Fruit fly (Drosophila melanogaster) whole organism, embryonic: Measurements from ENCODE around the gene CG14795.

Experiments
- Atf6 ChIP-seq: fragments of 200-800 bp; sonication (Bioruptor generic); IDR thresholded peaks from 2 replicates; pipeline ENCODE4 v1.3.6; 2022; ENCODE audit warnings: missing biosample characterization, missing genetic modification characterization
- B-H2 ChIP-seq: fragments of 200-800 bp; sonication (Bioruptor generic); optimal IDR thresholded peaks from 2 replicates; lab custom pipeline; 2018; ENCODE audit warnings: missing biosample characterization, mild to moderate bottlenecking, missing genetic modification characterization
- Bgb ChIP-seq: fragments of 200-800 bp; sonication (Bioruptor generic); IDR thresholded peaks from 2 replicates; pipeline ENCODE4 v1.3.6; 2022; ENCODE audit warnings: missing biosample characterization, missing genetic modification characterization; ENCODE audit not compliant: partially characterized antibody
- CG12391 ChIP-seq: fragments of 200-800 bp; sonication (Bioruptor generic); optimal IDR thresholded peaks from 3 replicates; lab custom pipeline; 2018; ENCODE audit warnings: missing biosample characterization, mild to moderate bottlenecking, missing genetic modification characterization, moderate library complexity
- CG13287 ChIP-seq: fragments of 200-800 bp; sonication (Bioruptor generic); IDR thresholded peaks from 2 replicates; pipeline ENCODE4 v1.3.6; 2022; ENCODE audit warnings: missing biosample characterization, missing genetic modification characterization; ENCODE audit not compliant: partially characterized antibody
- CG15514 ChIP-seq: fragments of 200-800 bp; sonication (Bioruptor generic); optimal IDR thresholded peaks from 3 replicates; lab custom pipeline; 2017; ENCODE audit warnings: missing biosample characterization, missing genetic modification characterization, mild to moderate bottlenecking, moderate library complexity, missing genetic modification reagents
- CG1832 ChIP-seq: fragments of 200-800 bp; sonication (Bioruptor generic); optimal IDR thresholded peaks from 2 replicates; lab custom pipeline; 2017; ENCODE audit warnings: missing biosample characterization, mild to moderate bottlenecking, missing genetic modification characterization, inconsistent platforms
- CG2116 ChIP-seq: fragments of 200-800 bp; sonication (Bioruptor generic); optimal IDR thresholded peaks from 3 replicates; lab custom pipeline; 2018; ENCODE audit warnings: missing biosample characterization, mild to moderate bottlenecking, missing genetic modification characterization
- CG2129 ChIP-seq: fragments of 200-800 bp; sonication (Bioruptor generic); IDR thresholded peaks from 2 replicates; pipeline ENCODE4 v1.3.6; 2022; ENCODE audit warnings: missing biosample characterization, missing genetic modification characterization; ENCODE audit not compliant: partially characterized antibody
- CG31441 ChIP-seq: fragments of 200-800 bp; sonication (Bioruptor generic); IDR thresholded peaks from 2 replicates; pipeline ENCODE4 v1.3.6; 2022; ENCODE audit warnings: missing biosample characterization, missing genetic modification characterization
- CG33213 ChIP-seq: fragments of 200-800 bp; sonication (Bioruptor generic); optimal IDR thresholded peaks from 3 replicates; lab custom pipeline; 2016; ENCODE audit warnings: missing biosample characterization, missing genetic modification characterization
- CG34224 ChIP-seq: fragments of 200-800 bp; sonication (Bioruptor generic); IDR thresholded peaks from 3 replicates; pipeline ENCODE4 v1.3.6; 2022; ENCODE audit warnings: missing biosample characterization, missing genetic modification characterization; ENCODE audit not compliant: partially characterized antibody
- CG3847 ChIP-seq: fragments of 200-800 bp; sonication (Bioruptor generic); IDR thresholded peaks from 2 replicates; pipeline ENCODE4 v1.3.6; 2022; ENCODE audit warnings: missing biosample characterization, missing genetic modification characterization
- CG3995 ChIP-seq: fragments of 200-800 bp; sonication (Bioruptor generic); optimal IDR thresholded peaks from 3 replicates; lab custom pipeline; 2016; ENCODE audit warnings: missing biosample characterization, missing genetic modification characterization
- CG4617 ChIP-seq: fragments of 200-800 bp; sonication (Bioruptor generic); optimal IDR thresholded peaks from 3 replicates; lab custom pipeline; 2016; ENCODE audit warnings: missing biosample characterization, missing genetic modification characterization, borderline replicate concordance
- CG7745 ChIP-seq: fragments of 200-800 bp; sonication (Bioruptor generic); optimal IDR thresholded peaks from 2 replicates; lab custom pipeline; 2018; ENCODE audit warnings: missing biosample characterization, mild to moderate bottlenecking, missing genetic modification characterization, moderate library complexity
- CG7963 ChIP-seq: fragments of 200-800 bp; sonication (Bioruptor generic); IDR thresholded peaks from 3 replicates; pipeline ENCODE4 v1.3.6; 2022; ENCODE audit warnings: missing biosample characterization, missing genetic modification characterization; ENCODE audit not compliant: partially characterized antibody
- CG9215 ChIP-seq: fragments of 200-800 bp; sonication (Bioruptor generic); IDR thresholded peaks from 2 replicates; pipeline ENCODE4 v1.3.6; 2022; ENCODE audit warnings: missing biosample characterization, missing genetic modification characterization
- CHES-1-like ChIP-seq: fragments of 200-800 bp; sonication (Bioruptor generic); optimal IDR thresholded peaks from 2 replicates; lab custom pipeline; 2016; ENCODE audit warnings: missing biosample characterization, missing genetic modification characterization
- Deaf1 ChIP-seq: fragments of 200-800 bp; optimal IDR thresholded peaks from 3 replicates; lab custom pipeline; 2019; ENCODE audit warnings: missing biosample characterization, mild to moderate bottlenecking, missing genetic modification characterization, moderate library complexity
- Dref ChIP-seq: fragments of 200-800 bp; sonication (Bioruptor generic); IDR thresholded peaks from 2 replicates; pipeline ENCODE4 v1.3.6; 2022; ENCODE audit warnings: missing biosample characterization, missing genetic modification characterization
- Ets97D ChIP-seq: fragments of 200-800 bp; sonication (Bioruptor generic); optimal IDR thresholded peaks from 3 replicates; lab custom pipeline; 2016; ENCODE audit warnings: missing biosample characterization, missing genetic modification characterization
- GATAe ChIP-seq: fragments of 200-800 bp; sonication (Bioruptor generic); conservative IDR thresholded peaks from 2 replicates; pipeline ENCODE4 v1.3.6; 2022; ENCODE audit warnings: missing biosample characterization, missing genetic modification characterization
- Gug ChIP-seq: fragments of 200-800 bp; sonication (Bioruptor generic); IDR thresholded peaks from 4 replicates; pipeline ENCODE4 v1.3.6; 2022; ENCODE audit warnings: missing biosample characterization, missing genetic modification characterization
- HLH3B ChIP-seq: fragments of 200-800 bp; sonication (Bioruptor generic); IDR thresholded peaks from 2 replicates; pipeline ENCODE4 v1.3.6; 2022; ENCODE audit warnings: missing biosample characterization, missing genetic modification characterization
- HLH54F ChIP-seq: fragments of 200-800 bp; sonication (Bioruptor generic); optimal IDR thresholded peaks from 3 replicates; lab custom pipeline; 2016; ENCODE audit warnings: missing biosample characterization, missing genetic modification characterization
- Hand ChIP-seq: fragments of 200-800 bp; sonication (Bioruptor generic); optimal IDR thresholded peaks from 2 replicates; lab custom pipeline; 2017; ENCODE audit warnings: mild to moderate bottlenecking, missing biosample characterization, missing genetic modification reagents, missing genetic modification characterization
- Hmr ChIP-seq: fragments of 200-800 bp; sonication (Bioruptor generic); optimal IDR thresholded peaks from 3 replicates; lab custom pipeline; 2017; ENCODE audit warnings: mild to moderate bottlenecking, missing biosample characterization, missing genetic modification reagents, missing genetic modification characterization
- Hr51 ChIP-seq, 2 experiments: fragments of 200-800 bp; sonication (Bioruptor generic); optimal IDR thresholded peaks; 2 replicates in 1 of 2; 3 replicates in 1 of 2; lab custom pipeline; 2016 to 2018; ENCODE audit warnings: missing biosample characterization in 2 of 2, missing genetic modification characterization in 2 of 2, mild to moderate bottlenecking in 1 of 2, moderate library complexity in 1 of 2
- PHDP ChIP-seq: fragments of 200-800 bp; sonication (Bioruptor generic); optimal IDR thresholded peaks from 3 replicates; lab custom pipeline; 2018; ENCODE audit warnings: missing biosample characterization, mild to moderate bottlenecking, missing genetic modification characterization, moderate library complexity
- Sin3A ChIP-seq: fragments of >200 bp; optimal IDR thresholded peaks from 2 replicates; lab custom pipeline; 2018
- YL-1 ChIP-seq: fragments of 200-800 bp; sonication (Bioruptor generic); optimal IDR thresholded peaks from 3 replicates; lab custom pipeline; 2017; ENCODE audit warnings: missing biosample characterization, mild to moderate bottlenecking, missing genetic modification characterization
- ato ChIP-seq: fragments of 200-800 bp; sonication (Bioruptor generic); IDR thresholded peaks from 2 replicates; pipeline ENCODE4 v1.3.6; 2022; ENCODE audit warnings: missing biosample characterization, missing genetic modification characterization; ENCODE audit not compliant: partially characterized antibody
- bbx ChIP-seq: fragments of 200-800 bp; sonication (Bioruptor generic); IDR thresholded peaks from 2 replicates; pipeline ENCODE4 v1.3.6; 2022; ENCODE audit warnings: missing biosample characterization, missing genetic modification characterization; ENCODE audit not compliant: partially characterized antibody
- chm ChIP-seq: fragments of 200-800 bp; sonication (Bioruptor generic); IDR thresholded peaks from 2 replicates; pipeline ENCODE4 v1.3.6; 2022; ENCODE audit warnings: missing biosample characterization, missing genetic modification characterization
- ewg ChIP-seq: fragments of 200-800 bp; sonication (Bioruptor generic); optimal IDR thresholded peaks from 3 replicates; lab custom pipeline; 2017; ENCODE audit warnings: mild to moderate bottlenecking, missing biosample characterization, missing genetic modification reagents, missing genetic modification characterization
- ftz-f1 ChIP-seq: fragments of 200-800 bp; sonication (Bioruptor generic); optimal IDR thresholded peaks from 2 replicates; lab custom pipeline; 2016; ENCODE audit warnings: missing biosample characterization, missing genetic modification characterization
- hbn ChIP-seq: fragments of 200-800 bp; sonication (Bioruptor generic); IDR thresholded peaks from 2 replicates; pipeline ENCODE4 v1.3.6; 2022; ENCODE audit warnings: missing biosample characterization, missing genetic modification characterization; ENCODE audit not compliant: partially characterized antibody
- her ChIP-seq: fragments of 200-800 bp; sonication (Bioruptor generic); optimal IDR thresholded peaks from 2 replicates; lab custom pipeline; 2016; ENCODE audit warnings: missing biosample characterization, missing genetic modification characterization
- hkb ChIP-seq, 2 experiments: fragments of 200-800 bp in 1 of 2; fragments of >200 bp in 1 of 2; sonication (Bioruptor generic) in 1 of 2; IDR thresholded peaks in 1 of 2; optimal IDR thresholded peaks in 1 of 2; 2 replicates each; pipeline versions ENCODE4 v1.3.6 to Lab custom; 2017 to 2022; ENCODE audit warnings: missing biosample characterization in 1 of 2, missing genetic modification characterization in 1 of 2
- ken ChIP-seq: fragments of 200-800 bp; sonication (Bioruptor generic); IDR thresholded peaks from 3 replicates; pipeline ENCODE4 v1.3.6; 2022; ENCODE audit warnings: missing biosample characterization, missing genetic modification characterization
- org-1 ChIP-seq: fragments of 200-800 bp; sonication (Bioruptor generic); optimal IDR thresholded peaks from 2 replicates; lab custom pipeline; 2017; ENCODE audit warnings: missing biosample characterization, missing genetic modification characterization
- otp ChIP-seq: fragments of 200-800 bp; sonication (Bioruptor generic); IDR thresholded peaks from 3 replicates; pipeline ENCODE4, ENCODE4 v1.3.6; 2022; ENCODE audit warnings: missing biosample characterization, missing genetic modification characterization
- phol ChIP-seq: fragments of 200-800 bp; sonication (Bioruptor generic); optimal IDR thresholded peaks from 3 replicates; lab custom pipeline; 2018; ENCODE audit warnings: missing biosample characterization, mild to moderate bottlenecking, missing genetic modification characterization, moderate library complexity
- sc ChIP-seq, 3 experiments: fragments of >200 bp in 2 of 3; fragments of 200-800 bp in 1 of 3; sonication (Bioruptor generic) in 1 of 3; optimal IDR thresholded peaks; 2 replicates in 2 of 3; 3 replicates in 1 of 3; lab custom pipeline; 2017; ENCODE audit warnings: mild to moderate bottlenecking in 1 of 3, missing biosample characterization in 1 of 3, missing genetic modification characterization in 1 of 3, missing genetic modification reagents in 1 of 3
- sd ChIP-seq: fragments of 200-800 bp; sonication (Bioruptor generic); optimal IDR thresholded peaks from 3 replicates; lab custom pipeline; 2018; ENCODE audit warnings: missing biosample characterization, mild to moderate bottlenecking, missing genetic modification characterization, moderate library complexity
- slou ChIP-seq: fragments of 200-800 bp; sonication (Bioruptor generic); optimal IDR thresholded peaks from 3 replicates; lab custom pipeline; 2016; ENCODE audit warnings: missing biosample characterization, missing genetic modification characterization
- vnd ChIP-seq: fragments of 200-800 bp; sonication (Bioruptor generic); IDR thresholded peaks from 3 replicates; pipeline ENCODE4 v1.3.6; 2022; ENCODE audit warnings: missing biosample characterization, missing genetic modification characterization; ENCODE audit not compliant: partially characterized antibody

The CG14795 gene

DNA sequence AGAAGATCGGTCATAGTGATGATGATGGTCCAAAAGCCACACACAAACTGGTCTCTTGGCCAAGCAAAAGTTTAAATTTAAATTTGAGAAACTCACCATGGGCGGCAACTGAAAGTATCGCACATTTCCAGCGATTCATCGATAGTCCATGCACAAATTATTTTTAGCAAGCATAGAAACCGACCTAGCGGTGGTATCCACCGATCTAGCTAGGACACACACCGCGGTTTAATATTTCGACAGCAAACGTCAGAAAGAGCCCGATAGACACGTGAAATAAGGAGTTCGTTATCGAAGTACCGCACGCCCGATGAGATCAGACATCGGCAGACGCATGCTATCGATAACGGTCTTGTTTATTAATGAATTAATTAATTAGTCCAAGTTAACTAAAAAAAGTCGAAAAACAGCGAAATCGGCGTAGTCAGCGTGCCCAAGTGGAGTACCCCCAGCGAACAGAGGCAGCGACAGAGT lies at the start of gene CG14795 (continued):
- TF ChIP-seq CG7745 (tag; lab: Kevin White, UChicago) (peak; percentile 43), CG34224 (GFP tag; lab: Robert Waterston, UW) (peak; percentile 96), HLH54F (GFP tag; lab: Kevin White, UChicago) (peak; percentile 36), ewg (GFP tag; lab: Kevin White, UChicago) (peak; percentile 45), Dref (GFP tag; lab: Robert Waterston, UW) (peak; percentile 99), ftz-f1 (GFP tag; lab: Kevin White, UChicago) (peak; percentile 36), hkb (optimal IDR thresholded peaks at IDR 0.05; lab: Kevin White, UChicago) (peak; percentile 65), hkb (GFP tag; IDR thresholded peaks at IDR 0.05; lab: Robert Waterston, UW) (no peak), slou (no peak), CG33213 (peak; percentile 80), Hmr (GFP tag; lab: Kevin White, UChicago) (peak; percentile 80), Sin3A (lab: Kevin White, UChicago) (peak; percentile 75), Atf6 (GFP tag; lab: Robert Waterston, UW) (no peak), GATAe (GFP tag; lab: Robert Waterston, UW) (no peak), Ets97D (GFP tag; lab: Kevin White, UChicago) (peak; percentile 97), CG31441 (GFP tag; lab: Robert Waterston, UW) (no peak), CHES-1-like (GFP tag; lab: Kevin White, UChicago) (peak; percentile 75), phol (peak; percentile 73), CG9215 (GFP tag; lab: Robert Waterston, UW) (no peak), vnd (peak; percentile 87), org-1 (no peak), CG1832 (GFP tag; lab: Kevin White, UChicago) (no peak), B-H2 (peak; percentile 44), otp (GFP tag; lab: Robert Waterston, UW) (0 out of 3 replicates have a peak, but pooled peaks have one; percentile 28), CG12391 (tag; lab: Kevin White, UChicago) (peak; percentile 23), Hand (GFP tag; lab: Kevin White, UChicago) (no peak), ken (GFP tag; lab: Robert Waterston, UW) (peak; percentile 59; the same call in 1 of the 3 replicates), CG2116 (GFP tag; lab: Kevin White, UChicago) (peak; percentile 93), bbx (GFP tag; lab: Robert Waterston, UW) (peak; percentile 97), PHDP (tag; lab: Kevin White, UChicago) (peak; percentile 27), her (GFP tag; lab: Kevin White, UChicago) (peak; percentile 78), CG13287 (peak; percentile 97), HLH3B (GFP tag; lab: Robert Waterston, UW) (no peak), Hr51 (GFP tag; optimal IDR thresholded peaks at IDR 0.05; lab: Kevin White, UChicago) (peak in 1 of 2 experiments; percentile 28), Gug (GFP tag; lab: Robert Waterston, UW) (peak; percentile 12; the same call in 1 of the 4 replicates), hbn (GFP tag; lab: Robert Waterston, UW) (peak; percentile 98), CG3995 (GFP tag; lab: Kevin White, UChicago) (peak; percentile 38), chm (GFP tag; lab: Robert Waterston, UW) (no peak), sd (tag; lab: Kevin White, UChicago) (peak; percentile 67), CG3847 (GFP tag; lab: Robert Waterston, UW) (peak; percentile 71), Bgb (peak; percentile 98), CG2129 (peak; percentile 76), sc (optimal IDR thresholded peaks at IDR 0.05; lab: Kevin White, UChicago) (no peak), sc (GFP tag; optimal IDR thresholded peaks at IDR 0.05; lab: Kevin White, UChicago) (no peak), CG15514 (GFP tag; lab: Kevin White, UChicago) (peak; percentile 91), CG4617 (GFP tag; lab: Kevin White, UChicago) (peak; percentile 51), Deaf1 (tag; lab: Kevin White, UChicago) (peak; percentile 22), YL-1 (GFP tag; lab: Kevin White, UChicago) (peak; percentile 29), ato (peak; percentile 83), CG7963 (GFP tag; lab: Robert Waterston, UW) (peak; percentile 90)
